Worm (Caenorhabditis elegans): ENCODE data around the gene nspb-12.

nspb-12 gene

ce11 chrIII:5546309-5546708 lies 22.3 kb downstream of the nspb-12 start:
- TF ChIP-seq mdl-1 (tag; optimal IDR thresholded peaks at IDR 0.05) (peak in 1 of 2 experiments; percentile 51), egl-27 (tag; optimal IDR thresholded peaks at IDR 0.05) (no peak), nhr-237 (tag; optimal IDR thresholded peaks at IDR 0.05) (no peak), Y5F2A.4 (GFP tag; optimal IDR thresholded peaks at IDR 0.05) (no peak), nhr-11 (tag; optimal IDR thresholded peaks at IDR 0.05) (no peak), unc-39 (tag; optimal IDR thresholded peaks at IDR 0.05) (no peak), skn-1 (tag; optimal IDR thresholded peaks at IDR 0.05) (no peak), Y105C5A.15 (GFP tag; IDR thresholded peaks at IDR 0.05) (no peak), ama-1 (optimal IDR thresholded peaks at IDR 0.05) (no peak), lim-7 (GFP tag; IDR thresholded peaks at IDR 0.05) (no peak), F44E2.7 (GFP tag; IDR thresholded peaks at IDR 0.05) (no peak), arid-1 (GFP tag; conservative IDR thresholded peaks at IDR 0.05) (no peak), nhr-28 (tag; optimal IDR thresholded peaks at IDR 0.05) (peak; percentile 49), fos-1 (tag; optimal IDR thresholded peaks at IDR 0.05) (no peak), dve-1 (tag; optimal IDR thresholded peaks at IDR 0.05; ENCODE audit: insufficient read depth) (peak; percentile 38), mes-2 (tag; optimal IDR thresholded peaks at IDR 0.05; ENCODE audit: poor library complexity, severe bottlenecking) (peak; percentile 14), hlh-30 (tag; optimal IDR thresholded peaks at IDR 0.05; ENCODE audit: insufficient read depth) (peak; percentile 2), attf-4 (tag; optimal IDR thresholded peaks at IDR 0.05) (no peak), aha-1 (tag) (no peak), madf-5 (GFP tag; IDR thresholded peaks at IDR 0.05) (no peak), nhr-48 (tag; optimal IDR thresholded peaks at IDR 0.05) (peak; percentile 19), dmd-9 (GFP tag; IDR thresholded peaks at IDR 0.05) (no peak), nhr-42 (GFP tag; IDR thresholded peaks at IDR 0.05) (no peak)

DNA sequence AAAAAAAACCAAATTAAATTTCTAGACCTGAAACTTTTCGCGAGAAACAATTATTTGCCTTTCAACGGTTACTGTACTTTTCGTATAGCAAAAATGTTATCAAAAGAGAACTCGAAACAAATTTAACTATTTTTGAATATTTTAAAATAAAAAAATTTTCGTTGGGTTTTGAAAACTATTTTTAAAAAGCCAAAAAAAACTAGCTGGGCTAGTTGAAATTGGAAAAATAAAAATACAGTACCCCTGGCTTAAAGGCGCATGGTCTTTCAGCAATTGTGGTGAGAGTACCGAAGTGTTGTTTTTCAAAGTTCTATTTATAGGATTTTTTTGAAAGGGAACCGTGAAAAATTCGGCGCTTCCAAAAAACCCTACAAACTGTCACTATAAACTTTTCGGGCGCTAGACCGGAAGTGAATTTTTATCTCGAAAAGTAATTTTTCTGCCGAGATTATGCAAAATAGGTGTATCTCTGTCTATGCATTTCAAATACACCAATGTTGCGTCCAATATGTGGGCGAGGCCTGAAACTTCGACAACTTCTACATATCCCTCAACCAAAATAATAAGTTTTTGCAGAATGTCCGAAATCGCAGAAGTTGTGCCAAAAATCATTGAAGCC lies 24.7 kb downstream of the nspb-12 start, which contains the start of gene D1044.1:
Gene D1044.1, plus strand, starts transcription at position 569 of the 619 bp plus-strand sequence.
- 0 out of 2 replicates have a peak, but pooled peaks have one; percentile 51 for TF ChIP-seq Y48G9A.11 (GFP tag; IDR thresholded peaks at IDR 0.05)
- no peak for TF ChIP-seq snpc-1.2 (GFP tag; IDR thresholded peaks at IDR 0.05)
- TF ChIP-seq egl-27 (tag; optimal IDR thresholded peaks at IDR 0.05), result no peak
- no peak for TF ChIP-seq daf-19 (GFP tag; conservative IDR thresholded peaks at IDR 0.05)

DNA sequence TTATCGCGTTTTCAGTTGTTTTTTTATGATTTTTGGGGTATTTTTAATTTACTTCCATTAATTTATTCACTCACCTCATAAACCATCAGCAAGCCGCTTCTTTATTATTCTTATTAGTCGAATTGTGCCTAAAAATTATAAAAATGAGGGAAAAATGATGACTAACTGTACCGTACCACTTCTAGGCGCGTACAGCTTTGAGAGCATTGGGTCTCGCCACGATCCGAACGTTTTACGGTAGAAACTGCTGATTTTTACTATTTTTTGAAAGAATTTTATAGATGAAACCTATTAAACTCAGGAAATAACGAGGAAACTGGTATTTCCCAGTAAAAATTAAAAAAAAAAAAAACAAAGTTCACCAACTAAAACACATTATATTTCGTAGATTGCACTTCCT lies 25.5 kb downstream of the nspb-12 start, which contains the start of gene D1044.6:
Gene D1044.6, minus strand, starts transcription at position 128 of the 400 bp plus-strand sequence.
- TF ChIP-seq hif-1 (tag; optimal IDR thresholded peaks at IDR 0.05), result no peak
- no peak for TF ChIP-seq zip-2 (tag; optimal IDR thresholded peaks at IDR 0.05)
- TF ChIP-seq spr-3 (GFP tag; optimal IDR thresholded peaks at IDR 0.05), result no peak
- no peak for TF ChIP-seq nhr-48 (tag; optimal IDR thresholded peaks at IDR 0.05)
- no peak for TF ChIP-seq F37D6.2 (tag; optimal IDR thresholded peaks at IDR 0.05)
- no peak for TF ChIP-seq php-3 (GFP tag; IDR thresholded peaks at IDR 0.05)
- TF ChIP-seq ceh-44 (GFP tag; IDR thresholded peaks at IDR 0.05), result no peak
- TF ChIP-seq nhr-11 (tag; optimal IDR thresholded peaks at IDR 0.05), result no peak
- TF ChIP-seq duxl-1 (tag; optimal IDR thresholded peaks at IDR 0.05; ENCODE audit: poor library complexity), result no peak
- TF ChIP-seq daf-16 (GFP tag; optimal IDR thresholded peaks at IDR 0.05), result no peak
- TF ChIP-seq daf-16 (tag; optimal IDR thresholded peaks at IDR 0.05), result no peak
- TF ChIP-seq Y48G9A.11 (GFP tag; IDR thresholded peaks at IDR 0.05), result no peak
- TF ChIP-seq snpc-1.2 (GFP tag; IDR thresholded peaks at IDR 0.05), result no peak
- TF ChIP-seq unc-62 (GFP tag; optimal IDR thresholded peaks at IDR 0.05 in 1 of 2), result no peak
- no peak for TF ChIP-seq unc-62 (tag; optimal IDR thresholded peaks at IDR 0.05)
- no peak for TF ChIP-seq ceh-20 (GFP tag; IDR thresholded peaks at IDR 0.05)
- TF ChIP-seq ceh-82 (tag; optimal IDR thresholded peaks at IDR 0.05), result no peak
